Worm (Caenorhabditis elegans) whole organism, mixed stage, embryonic: ENCODE results near the gene F47B8.18.

Experiments used
- M03D4.4 ChIP-seq: sonication (generic microtip); optimal IDR thresholded peaks from 2 replicates; lab custom pipeline; 2017; ENCODE audit warnings: mild to moderate bottlenecking, missing genetic modification characterization, missing compliant biosample characterization
- bed-3 ChIP-seq: fragments of 200-800 bp; sonication (Bioruptor generic); optimal IDR thresholded peaks from 3 replicates; lab custom pipeline; 2018; ENCODE audit warnings: mild to moderate bottlenecking, missing genetic modification characterization, moderate library complexity, missing compliant biosample characterization
- blmp-1 ChIP-seq: fragments of 150-350 bp; optimal IDR thresholded peaks from 2 replicates; lab custom pipeline; 2014; ENCODE audit warnings: missing biosample characterization, missing genetic modification characterization
- ceh-39 ChIP-seq: fragments of 150-350 bp; optimal IDR thresholded peaks from 2 replicates; lab custom pipeline; 2014; ENCODE audit warnings: missing biosample characterization, missing genetic modification characterization
- ceh-43 ChIP-seq: fragments of 200-800 bp; sonication (Bioruptor generic); optimal IDR thresholded peaks from 2 replicates; lab custom pipeline; 2018; ENCODE audit warnings: mild to moderate bottlenecking, missing genetic modification characterization, moderate library complexity, missing compliant biosample characterization
- ceh-83 ChIP-seq: fragments of 200-800 bp; sonication (Bioruptor generic); optimal IDR thresholded peaks from 2 replicates; lab custom pipeline; 2018; ENCODE audit warnings: mild to moderate bottlenecking, missing genetic modification characterization, missing compliant biosample characterization
- ces-1 ChIP-seq: fragments of 150-350 bp; optimal IDR thresholded peaks from 2 replicates; lab custom pipeline; 2014; ENCODE audit warnings: missing biosample characterization, missing genetic modification reagents, missing genetic modification characterization
- drap-1 ChIP-seq: fragments of 200-800 bp; sonication (Bioruptor generic); optimal IDR thresholded peaks from 3 replicates; lab custom pipeline; 2018; ENCODE audit warnings: mild to moderate bottlenecking, missing genetic modification characterization, missing compliant biosample characterization
- elt-1 ChIP-seq: sonication (generic microtip); optimal IDR thresholded peaks from 2 replicates; lab custom pipeline; 2017; ENCODE audit warnings: missing genetic modification characterization, mild to moderate bottlenecking, missing compliant biosample characterization, antibody characterized with exemption, moderate library complexity, borderline replicate concordance; ENCODE audit not compliant: insufficient read depth
- elt-3 ChIP-seq: fragments of 150-350 bp; optimal IDR thresholded peaks from 2 replicates; lab custom pipeline; 2014; ENCODE audit warnings: missing biosample characterization, missing genetic modification characterization
- flh-1 ChIP-seq: fragments of 200-800 bp; sonication (Bioruptor generic); optimal IDR thresholded peaks from 2 replicates; lab custom pipeline; 2018; ENCODE audit warnings: mild to moderate bottlenecking, missing genetic modification characterization, moderate library complexity, missing compliant biosample characterization
- ham-2 ChIP-seq: fragments of 200-800 bp; sonication (Bioruptor generic); optimal IDR thresholded peaks from 2 replicates; lab custom pipeline; 2018; ENCODE audit warnings: mild to moderate bottlenecking, missing genetic modification characterization, missing compliant biosample characterization
- hlh-1 ChIP-seq: fragments of 150-350 bp; optimal IDR thresholded peaks from 2 replicates; lab custom pipeline; 2014; ENCODE audit warnings: missing biosample characterization, missing genetic modification reagents, missing genetic modification characterization
- lin-13 ChIP-seq: fragments of 150-350 bp; optimal IDR thresholded peaks from 2 replicates; lab custom pipeline; 2014; ENCODE audit warnings: missing biosample characterization, missing genetic modification characterization
- lin-32 ChIP-seq: fragments of 200-800 bp; sonication (Bioruptor generic); optimal IDR thresholded peaks from 2 replicates; lab custom pipeline; 2018; ENCODE audit warnings: mild to moderate bottlenecking, missing genetic modification characterization, missing compliant biosample characterization
- lsy-2 ChIP-seq: fragments of 150-350 bp; optimal IDR thresholded peaks from 2 replicates; lab custom pipeline; 2014; ENCODE audit warnings: missing biosample characterization, missing genetic modification characterization
- mab-5 ChIP-seq: fragments of 150-350 bp; optimal IDR thresholded peaks from 2 replicates; lab custom pipeline; 2014; ENCODE audit warnings: missing biosample characterization, missing genetic modification characterization
- mep-1 ChIP-seq: fragments of 150-350 bp; optimal IDR thresholded peaks from 2 replicates; lab custom pipeline; 2017; ENCODE audit warnings: missing biosample characterization, missing genetic modification reagents, missing genetic modification characterization, inconsistent platforms
- mls-2 ChIP-seq: sonication (generic microtip); optimal IDR thresholded peaks from 2 replicates; lab custom pipeline; 2016; ENCODE audit warnings: mild to moderate bottlenecking, missing genetic modification characterization, moderate library complexity, missing compliant biosample characterization
- nhr-12 ChIP-seq: fragments of 150-350 bp; optimal IDR thresholded peaks from 2 replicates; lab custom pipeline; 2014; ENCODE audit warnings: missing biosample characterization, missing genetic modification characterization
- nhr-237 ChIP-seq: fragments of 150-350 bp; optimal IDR thresholded peaks from 2 replicates; lab custom pipeline; 2014; ENCODE audit warnings: missing biosample characterization, missing genetic modification characterization
- nhr-28 ChIP-seq: fragments of 150-350 bp; optimal IDR thresholded peaks from 2 replicates; lab custom pipeline; 2014; ENCODE audit warnings: missing biosample characterization, missing genetic modification characterization
- nhr-76 ChIP-seq: sonication (generic microtip); optimal IDR thresholded peaks from 2 replicates; lab custom pipeline; 2017; ENCODE audit warnings: missing biosample characterization, missing genetic modification characterization
- pha-4 ChIP-seq: fragments of 150-350 bp; optimal IDR thresholded peaks from 2 replicates; lab custom pipeline; 2018; ENCODE audit warnings: missing biosample characterization, missing genetic modification reagents, missing genetic modification characterization
- snpc-4 ChIP-seq: fragments of 150-350 bp; optimal IDR thresholded peaks from 2 replicates; lab custom pipeline; 2014; ENCODE audit warnings: missing biosample characterization, missing genetic modification characterization
- sptf-1 ChIP-seq: sonication (generic microtip); optimal IDR thresholded peaks from 2 replicates; lab custom pipeline; 2017; ENCODE audit warnings: mild to moderate bottlenecking, missing genetic modification characterization, moderate library complexity, missing compliant biosample characterization
- tbx-8 ChIP-seq: fragments of 200-800 bp; sonication (Bioruptor generic); optimal IDR thresholded peaks from 2 replicates; lab custom pipeline; 2018; ENCODE audit warnings: mild to moderate bottlenecking, missing genetic modification characterization, moderate library complexity, missing compliant biosample characterization
- unc-120 ChIP-seq: sonication (generic microtip); optimal IDR thresholded peaks from 2 replicates; lab custom pipeline; 2017; ENCODE audit warnings: missing genetic modification characterization, missing compliant biosample characterization; ENCODE audit not compliant: poor library complexity, severe bottlenecking
- unc-39 ChIP-seq: fragments of 150-350 bp; optimal IDR thresholded peaks from 2 replicates; lab custom pipeline; 2014; ENCODE audit warnings: missing biosample characterization, missing genetic modification characterization
- unc-62 ChIP-seq: fragments of 150-350 bp; optimal IDR thresholded peaks from 2 replicates; lab custom pipeline; 2014; ENCODE audit warnings: missing biosample characterization, missing genetic modification reagents, missing genetic modification characterization
- zip-8 ChIP-seq: fragments of 150-350 bp; optimal IDR thresholded peaks from 2 replicates; lab custom pipeline; 2014; ENCODE audit warnings: missing biosample characterization, missing genetic modification characterization
- ztf-11 ChIP-seq: fragments of 150-350 bp; optimal IDR thresholded peaks from 2 replicates; lab custom pipeline; 2014; ENCODE audit warnings: missing biosample characterization, missing genetic modification characterization

Gene F47B8.18

DNA sequence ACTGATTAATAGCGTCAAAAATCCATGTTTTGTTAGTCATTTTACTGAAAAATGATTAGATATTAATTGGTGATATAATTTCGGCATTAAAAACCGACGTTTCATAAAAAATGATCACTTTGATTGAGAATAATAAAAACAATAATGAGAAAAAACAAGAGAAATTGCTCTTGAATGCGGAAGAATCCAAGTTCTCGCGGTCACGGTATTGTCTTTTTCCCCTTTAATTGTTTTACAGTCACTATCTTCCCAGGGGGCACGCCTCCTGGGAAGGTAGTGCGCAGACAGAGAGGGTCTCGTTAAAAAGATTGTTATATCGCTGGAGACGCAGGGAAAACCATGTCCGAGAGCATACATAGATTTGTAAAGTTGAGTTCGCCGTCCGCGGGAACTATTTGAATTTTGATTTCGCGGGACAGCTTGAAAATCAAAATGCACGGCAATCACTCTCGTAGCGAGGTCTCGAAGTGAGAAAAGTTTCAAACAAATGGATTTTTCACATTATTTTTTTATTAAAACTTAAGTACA is 31.5 kb downstream of the F47B8.18 start, which contains the start of gene F14D7.2:
Gene F14D7.2 (minus strand): TSS at position 51 of the 528 bp plus-strand sequence.
- TF ChIP-seq ceh-39 (tag; lab: Kevin White, UChicago) (no peak), ceh-43 (GFP tag; lab: Kevin White, UChicago) (no peak), drap-1 (GFP tag; lab: Kevin White, UChicago) (no peak), unc-120 (tag; lab: Kevin White, UChicago) (no peak), lin-13 (no peak), nhr-28 (tag; lab: Kevin White, UChicago) (no peak), ceh-83 (GFP tag; lab: Kevin White, UChicago) (no peak), bed-3 (GFP tag; lab: Kevin White, UChicago) (no peak), elt-1 (tag; lab: Kevin White, UChicago) (no peak), mep-1 (tag; lab: Kevin White, UChicago) (no peak), hlh-1 (no peak), nhr-237 (tag; lab: Kevin White, UChicago) (no peak)

DNA sequence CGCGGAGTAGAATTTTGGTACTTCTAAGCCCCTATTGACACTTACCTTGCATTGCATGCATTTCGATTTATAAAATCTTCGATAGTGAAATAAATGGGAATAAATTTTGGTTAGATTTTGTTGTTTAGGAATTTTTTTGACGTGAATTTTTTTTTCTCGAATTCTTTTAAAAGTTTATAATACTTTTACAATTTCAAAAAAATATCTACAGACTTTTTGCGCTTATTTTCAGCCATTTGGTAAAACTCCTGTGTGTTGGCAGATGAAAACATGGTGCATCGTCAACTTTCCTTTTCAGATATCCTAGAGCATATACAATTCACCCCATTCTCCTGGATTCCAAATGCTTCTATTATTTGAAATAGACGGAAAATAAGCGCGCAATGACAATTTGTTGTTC is 34.6 kb downstream of the F47B8.18 start, which contains the start of gene F14D7.18:
Gene F14D7.18 (minus strand): TSS at position 101 of the 400 bp plus-strand sequence.
- TF ChIP-seq ceh-43 (GFP tag; lab: Kevin White, UChicago) (no peak), unc-120 (tag; lab: Kevin White, UChicago) (no peak), M03D4.4 (no peak), unc-62 (GFP tag; lab: Kevin White, UChicago) (no peak), bed-3 (GFP tag; lab: Kevin White, UChicago) (no peak), ham-2 (GFP tag; lab: Kevin White, UChicago) (no peak), mab-5 (tag; lab: Kevin White, UChicago) (no peak), blmp-1 (no peak), zip-8 (tag; lab: Kevin White, UChicago) (no peak), pha-4 (no peak), mls-2 (tag; lab: Kevin White, UChicago) (no peak), nhr-237 (tag; lab: Kevin White, UChicago) (no peak), lin-13 (no peak), elt-3 (tag; lab: Kevin White, UChicago) (no peak), ceh-39 (tag; lab: Kevin White, UChicago) (no peak), lin-32 (GFP tag; lab: Kevin White, UChicago) (no peak), hlh-1 (no peak), tbx-8 (GFP tag; lab: Kevin White, UChicago) (no peak), unc-39 (no peak), nhr-76 (tag; lab: Kevin White, UChicago) (no peak)

DNA sequence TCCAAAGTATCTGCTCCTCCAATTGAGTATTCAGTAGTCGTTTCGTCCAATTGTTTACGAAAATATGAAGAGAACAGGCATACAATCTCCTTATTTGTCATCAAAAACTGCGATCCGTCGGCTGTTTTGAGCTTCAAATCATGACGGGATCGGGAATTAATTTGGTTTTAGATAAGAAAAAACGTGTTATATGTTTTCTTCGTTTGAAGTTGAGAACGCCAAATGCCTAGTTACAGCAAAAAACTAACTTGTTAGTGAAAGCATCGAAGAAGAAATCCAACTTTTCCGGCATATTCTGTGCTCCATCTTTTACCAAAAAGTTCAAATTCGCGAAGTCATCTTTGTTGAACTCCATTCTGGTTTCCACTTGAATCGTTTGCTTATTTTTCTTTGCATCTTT is 35.9 kb downstream of the F47B8.18 start, which contains the start of gene F14D7.1:
Gene F14D7.1 (minus strand): TSS at position 101 of the 400 bp plus-strand sequence.
- no peak for TF ChIP-seq unc-62 (GFP tag; lab: Kevin White, UChicago)

DNA sequence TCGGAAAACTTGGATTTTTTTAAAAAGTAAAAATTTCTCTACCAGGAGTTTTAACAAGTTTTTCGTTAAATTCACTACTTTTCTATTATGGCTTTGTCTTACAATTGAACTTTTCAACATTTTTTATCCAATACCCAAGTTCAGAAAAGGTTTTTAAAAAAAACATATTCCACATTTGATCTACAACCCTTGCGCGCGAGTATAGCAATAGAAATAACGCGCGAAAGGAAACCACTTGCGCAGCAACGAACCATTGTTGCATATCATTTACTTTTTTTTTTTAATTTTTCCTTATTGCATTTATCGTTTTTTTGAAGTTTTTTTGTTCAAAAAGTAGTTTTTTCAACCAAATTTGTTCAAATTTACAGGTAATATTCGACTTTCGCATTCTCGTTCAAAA is 39.5 kb downstream of the F47B8.18 start, which contains the start of gene F40G12.11:
Gene F40G12.11 (plus strand): TSS at position 369 of the 400 bp plus-strand sequence.
- no peak for TF ChIP-seq ceh-83 (GFP tag; lab: Kevin White, UChicago)
- TF ChIP-seq blmp-1: no peak
- TF ChIP-seq ceh-39 (tag; lab: Kevin White, UChicago): no peak

DNA sequence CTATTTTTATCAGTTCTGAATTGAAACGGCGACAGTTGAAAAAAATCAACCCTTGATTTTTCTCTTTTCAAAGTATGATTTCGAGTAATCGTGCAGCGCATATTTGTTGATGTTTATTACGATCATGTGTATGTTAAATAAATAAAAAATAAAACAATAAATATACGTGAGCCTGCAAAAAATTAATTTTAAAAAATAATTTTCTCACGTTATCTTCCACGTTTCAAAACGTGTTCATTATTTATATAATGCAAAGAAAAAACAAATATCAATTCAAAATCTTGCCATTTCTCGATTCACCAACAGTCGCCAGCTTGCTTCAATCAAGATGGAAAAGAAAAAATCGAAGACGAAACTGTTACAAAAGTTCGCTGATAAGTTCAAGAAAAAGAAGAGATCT is 42.0 kb downstream of the F47B8.18 start, which contains the start of gene F40G12.10:
Gene F40G12.10 (plus strand): TSS at position 301 of the 400 bp plus-strand sequence.
- no peak for TF ChIP-seq ceh-83 (GFP tag; lab: Kevin White, UChicago)
- no peak for TF ChIP-seq ceh-39 (tag; lab: Kevin White, UChicago)
- no peak for TF ChIP-seq ham-2 (GFP tag; lab: Kevin White, UChicago)
- TF ChIP-seq lsy-2: no peak
- no peak for TF ChIP-seq snpc-4
- no peak for TF ChIP-seq pha-4
- no peak for TF ChIP-seq ces-1 (GFP tag; lab: Kevin White, UChicago)
- TF ChIP-seq elt-3 (tag; lab: Kevin White, UChicago): no peak
- no peak for TF ChIP-seq flh-1 (GFP tag; lab: Kevin White, UChicago)
- TF ChIP-seq sptf-1 (tag; lab: Kevin White, UChicago): no peak
- no peak for TF ChIP-seq mls-2 (tag; lab: Kevin White, UChicago)
- no peak for TF ChIP-seq nhr-12
- TF ChIP-seq elt-1 (tag; lab: Kevin White, UChicago): no peak
- TF ChIP-seq mep-1 (tag; lab: Kevin White, UChicago): no peak
- no peak for TF ChIP-seq ceh-43 (GFP tag; lab: Kevin White, UChicago)
- TF ChIP-seq ztf-11: no peak
- no peak for TF ChIP-seq lin-32 (GFP tag; lab: Kevin White, UChicago)
- no peak for TF ChIP-seq nhr-28 (tag; lab: Kevin White, UChicago)
